Fruit fly (Drosophila melanogaster) whole organism, embryonic: Measurements from ENCODE around the gene et.

Experiments
- Adf1 ChIP-seq: fragments of 200-800 bp; sonication (Bioruptor generic); IDR thresholded peaks from 2 replicates; pipeline ENCODE4 v1.3.6; 2022; ENCODE audit warnings: missing biosample characterization, missing genetic modification characterization
- BtbVII ChIP-seq: fragments of 200-800 bp; sonication (Bioruptor generic); optimal IDR thresholded peaks from 3 replicates; lab custom pipeline; 2017; ENCODE audit warnings: missing biosample characterization, mild to moderate bottlenecking, missing genetic modification characterization
- CG10366 ChIP-seq: fragments of 200-800 bp; sonication (Bioruptor generic); IDR thresholded peaks from 2 replicates; pipeline ENCODE4 v1.3.6; 2022; ENCODE audit warnings: missing biosample characterization, missing genetic modification characterization
- CG10431 ChIP-seq: fragments of 200-800 bp; sonication (Bioruptor generic); optimal IDR thresholded peaks from 3 replicates; lab custom pipeline; 2018; ENCODE audit warnings: missing biosample characterization, mild to moderate bottlenecking, missing genetic modification characterization
- CG10959 ChIP-seq: fragments of 200-800 bp; sonication (Bioruptor generic); IDR thresholded peaks from 2 replicates; pipeline ENCODE4 v1.3.6; 2022; ENCODE audit warnings: missing biosample characterization, missing genetic modification characterization
- CG11085 ChIP-seq: fragments of 200-800 bp; sonication (Bioruptor generic); IDR thresholded peaks from 2 replicates; pipeline ENCODE4 v1.3.6; 2022; ENCODE audit warnings: missing biosample characterization, missing genetic modification characterization
- CG11247 ChIP-seq: fragments of 200-800 bp; sonication (Bioruptor generic); IDR thresholded peaks from 2 replicates; pipeline ENCODE4 v1.3.6; 2022; ENCODE audit warnings: missing biosample characterization, missing genetic modification characterization
- CG11456 ChIP-seq: fragments of 200-800 bp; sonication (Bioruptor generic); IDR thresholded peaks from 3 replicates; pipeline ENCODE4 v1.3.6; 2022; ENCODE audit warnings: missing biosample characterization, missing genetic modification characterization
- CG11504 ChIP-seq: fragments of 200-800 bp; sonication (Bioruptor generic); optimal IDR thresholded peaks from 3 replicates; lab custom pipeline; 2019; ENCODE audit warnings: missing biosample characterization, mild to moderate bottlenecking, missing genetic modification characterization, moderate library complexity
- CG12155 ChIP-seq: fragments of 200-800 bp; sonication (Bioruptor generic); optimal IDR thresholded peaks from 3 replicates; lab custom pipeline; 2016; ENCODE audit warnings: missing biosample characterization, missing genetic modification characterization
- CG12219 ChIP-seq: fragments of 200-800 bp; sonication (Bioruptor generic); optimal IDR thresholded peaks from 3 replicates; lab custom pipeline; 2018; ENCODE audit warnings: missing biosample characterization, mild to moderate bottlenecking, missing genetic modification characterization
- CG12942 ChIP-seq: fragments of 200-800 bp; sonication (Bioruptor generic); optimal IDR thresholded peaks from 3 replicates; lab custom pipeline; 2016; ENCODE audit warnings: missing biosample characterization, missing genetic modification characterization
- CG13775 ChIP-seq: fragments of 200-800 bp; sonication (Bioruptor generic); optimal IDR thresholded peaks from 3 replicates; lab custom pipeline; 2017; ENCODE audit warnings: missing biosample characterization, mild to moderate bottlenecking, missing genetic modification characterization
- CG15073 ChIP-seq: fragments of 200-800 bp; sonication (Bioruptor generic); optimal IDR thresholded peaks from 2 replicates; lab custom pipeline; 2016; ENCODE audit warnings: missing biosample characterization, missing genetic modification characterization
- CG1647 ChIP-seq: fragments of 200-800 bp; sonication (Bioruptor generic); optimal IDR thresholded peaks from 3 replicates; lab custom pipeline; 2016; ENCODE audit warnings: missing biosample characterization, missing genetic modification characterization
- CG2712 ChIP-seq: fragments of 200-800 bp; optimal IDR thresholded peaks from 3 replicates; lab custom pipeline; 2019; ENCODE audit warnings: missing biosample characterization, mild to moderate bottlenecking, missing genetic modification characterization, moderate library complexity
- CG30431 ChIP-seq: fragments of 200-800 bp; sonication (Bioruptor generic); optimal IDR thresholded peaks from 2 replicates; lab custom pipeline; 2017; ENCODE audit warnings: missing biosample characterization, missing genetic modification characterization
- CG32772 ChIP-seq: fragments of 200-800 bp; sonication (Bioruptor generic); IDR thresholded peaks from 2 replicates; pipeline ENCODE4 v1.3.6; 2022; ENCODE audit warnings: missing biosample characterization, missing genetic modification characterization
- CG3281 ChIP-seq: fragments of 200-800 bp; sonication (Bioruptor generic); optimal IDR thresholded peaks from 3 replicates; lab custom pipeline; 2017; ENCODE audit warnings: missing biosample characterization, mild to moderate bottlenecking, missing genetic modification characterization
- CG33557 ChIP-seq: fragments of 200-800 bp; sonication (Bioruptor generic); optimal IDR thresholded peaks from 2 replicates; lab custom pipeline; 2019; ENCODE audit warnings: missing biosample characterization, mild to moderate bottlenecking, missing genetic modification characterization, moderate library complexity
- CG3995 ChIP-seq: fragments of 200-800 bp; sonication (Bioruptor generic); optimal IDR thresholded peaks from 3 replicates; lab custom pipeline; 2016; ENCODE audit warnings: missing biosample characterization, missing genetic modification characterization
- CG4404 ChIP-seq: fragments of 200-800 bp; sonication (Bioruptor generic); IDR thresholded peaks from 2 replicates; pipeline ENCODE4 v1.3.6; 2022; ENCODE audit warnings: missing biosample characterization, missing genetic modification characterization
- CG5180 ChIP-seq: fragments of 200-800 bp; sonication (Bioruptor generic); optimal IDR thresholded peaks from 3 replicates; lab custom pipeline; 2017; ENCODE audit warnings: missing biosample characterization, missing genetic modification characterization, mild to moderate bottlenecking, moderate library complexity, missing genetic modification reagents
- CG6175 ChIP-seq: fragments of 200-800 bp; sonication (Bioruptor generic); IDR thresholded peaks from 3 replicates; pipeline ENCODE4 v1.3.6; 2022; ENCODE audit warnings: missing biosample characterization, missing genetic modification characterization
- Doc3 ChIP-seq: fragments of 200-800 bp; sonication (Bioruptor generic); IDR thresholded peaks from 3 replicates; pipeline ENCODE4 v1.3.6; 2022; ENCODE audit warnings: missing biosample characterization, missing genetic modification characterization; ENCODE audit not compliant: partially characterized antibody
- E2f2 ChIP-seq: fragments of 200-800 bp; sonication (Bioruptor generic); IDR thresholded peaks from 2 replicates; pipeline ENCODE4 v1.3.6; 2022; ENCODE audit warnings: missing biosample characterization, missing genetic modification characterization
- GATAe ChIP-seq: fragments of 200-800 bp; sonication (Bioruptor generic); conservative IDR thresholded peaks from 2 replicates; pipeline ENCODE4 v1.3.6; 2022; ENCODE audit warnings: missing biosample characterization, missing genetic modification characterization
- Gsc ChIP-seq: fragments of 200-800 bp; sonication (Bioruptor generic); IDR thresholded peaks from 2 replicates; pipeline ENCODE4 v1.3.6; 2022; ENCODE audit warnings: missing biosample characterization, missing genetic modification characterization
- Gug ChIP-seq: fragments of 200-800 bp; sonication (Bioruptor generic); IDR thresholded peaks from 4 replicates; pipeline ENCODE4 v1.3.6; 2022; ENCODE audit warnings: missing biosample characterization, missing genetic modification characterization
- H15 ChIP-seq: fragments of 200-800 bp; sonication (Bioruptor generic); IDR thresholded peaks from 3 replicates; pipeline ENCODE4 v1.3.6; 2022; ENCODE audit warnings: missing biosample characterization, missing genetic modification characterization
- HLHmδ ChIP-seq: fragments of 200-800 bp; sonication (Bioruptor generic); optimal IDR thresholded peaks from 2 replicates; lab custom pipeline; 2018; ENCODE audit warnings: missing biosample characterization, mild to moderate bottlenecking, missing genetic modification characterization, moderate library complexity
- HmgD ChIP-seq: fragments of 200-800 bp; sonication (Bioruptor generic); optimal IDR thresholded peaks from 3 replicates; lab custom pipeline; 2016; ENCODE audit warnings: missing biosample characterization, missing genetic modification characterization
- Hsf ChIP-seq: fragments of 200-800 bp; sonication (Bioruptor generic); optimal IDR thresholded peaks from 3 replicates; lab custom pipeline; 2016; ENCODE audit warnings: missing biosample characterization, missing genetic modification characterization
- Meics ChIP-seq: fragments of 200-800 bp; sonication (Bioruptor generic); optimal IDR thresholded peaks from 2 replicates; lab custom pipeline; 2017; ENCODE audit warnings: missing biosample characterization, mild to moderate bottlenecking, missing genetic modification characterization
- Mrtf ChIP-seq: fragments of 200-800 bp; sonication (Bioruptor generic); IDR thresholded peaks from 3 replicates; pipeline ENCODE4 v1.3.6; 2022; ENCODE audit warnings: missing biosample characterization, missing genetic modification characterization
- Nf-YC ChIP-seq: fragments of 200-800 bp; optimal IDR thresholded peaks from 3 replicates; lab custom pipeline; 2019; ENCODE audit warnings: missing biosample characterization, mild to moderate bottlenecking, missing genetic modification characterization, moderate library complexity
- Rfx ChIP-seq: fragments of 200-800 bp; sonication (Bioruptor generic); IDR thresholded peaks from 2 replicates; pipeline ENCODE4 v1.3.6; 2022; ENCODE audit warnings: missing biosample characterization, missing genetic modification characterization
- Scr ChIP-seq: fragments of 200-800 bp; sonication (Bioruptor generic); IDR thresholded peaks from 2 replicates; pipeline ENCODE4 v1.3.6; 2022; ENCODE audit warnings: missing biosample characterization, missing genetic modification characterization; ENCODE audit not compliant: partially characterized antibody
- ap ChIP-seq: fragments of 200-800 bp; sonication (Bioruptor generic); IDR thresholded peaks from 2 replicates; pipeline ENCODE4 v1.3.6; 2022; ENCODE audit warnings: missing biosample characterization, missing genetic modification characterization
- croc ChIP-seq: fragments of 200-800 bp; sonication (Bioruptor generic); conservative IDR thresholded peaks from 3 replicates; pipeline ENCODE4 v1.3.6; 2022; ENCODE audit warnings: missing biosample characterization, missing genetic modification characterization
- dpn ChIP-seq, 2 experiments: fragments of 200-800 bp; sonication (Bioruptor generic); optimal IDR thresholded peaks; 3 replicates each; lab custom pipeline; 2016; ENCODE audit warnings: missing biosample characterization in 2 of 2, missing genetic modification characterization in 2 of 2
- ftz-f1 ChIP-seq: fragments of 200-800 bp; sonication (Bioruptor generic); optimal IDR thresholded peaks from 2 replicates; lab custom pipeline; 2016; ENCODE audit warnings: missing biosample characterization, missing genetic modification characterization
- gcm2 ChIP-seq: fragments of 200-800 bp; sonication (Bioruptor generic); optimal IDR thresholded peaks from 2 replicates; lab custom pipeline; 2016; ENCODE audit warnings: missing biosample characterization, missing genetic modification characterization
- grau ChIP-seq: fragments of 200-800 bp; optimal IDR thresholded peaks from 3 replicates; lab custom pipeline; 2019; ENCODE audit warnings: missing biosample characterization, mild to moderate bottlenecking, missing genetic modification characterization, moderate library complexity
- ind ChIP-seq: fragments of 200-800 bp; sonication (Bioruptor generic); optimal IDR thresholded peaks from 3 replicates; lab custom pipeline; 2016; ENCODE audit warnings: missing biosample characterization, missing genetic modification characterization
- lilli ChIP-seq: fragments of 200-800 bp; sonication (Bioruptor generic); optimal IDR thresholded peaks from 3 replicates; lab custom pipeline; 2016; ENCODE audit warnings: missing biosample characterization, missing genetic modification characterization
- nerfin-2 ChIP-seq: fragments of 200-800 bp; sonication (Bioruptor generic); IDR thresholded peaks from 2 replicates; pipeline ENCODE4 v1.3.6; 2022; ENCODE audit warnings: missing biosample characterization, missing genetic modification characterization; ENCODE audit not compliant: partially characterized antibody
- prd ChIP-seq, 3 experiments: fragments of >200 bp in 2 of 3; fragments of 200-800 bp in 1 of 3; sonication (Bioruptor generic) in 1 of 3; optimal IDR thresholded peaks in 2 of 3; IDR thresholded peaks in 1 of 3; 2 replicates in 2 of 3; 3 replicates in 1 of 3; pipeline versions ENCODE4 v1.3.6 to Lab custom; 2017 to 2022; ENCODE audit warnings: missing biosample characterization in 1 of 3, missing genetic modification characterization in 1 of 3
- slou ChIP-seq: fragments of 200-800 bp; sonication (Bioruptor generic); optimal IDR thresholded peaks from 3 replicates; lab custom pipeline; 2016; ENCODE audit warnings: missing biosample characterization, missing genetic modification characterization
- stwl ChIP-seq: fragments of 200-800 bp; sonication (Bioruptor generic); optimal IDR thresholded peaks from 3 replicates; lab custom pipeline; 2018; ENCODE audit warnings: missing biosample characterization, mild to moderate bottlenecking, missing genetic modification characterization, moderate library complexity
- ttk ChIP-seq: fragments of 200-800 bp; sonication (Bioruptor generic); IDR thresholded peaks from 2 replicates; pipeline ENCODE4 v2.1.2; 2022; ENCODE audit warnings: missing biosample characterization, missing genetic modification characterization

The et gene

dm6 chrX:19666991-19667409, 8.7 kb downstream of the et start, which contains the start of gene Zw (continued):
- TF ChIP-seq CG11085 (GFP tag; lab: Robert Waterston, UW) (peak; percentile 60), slou (no peak), CG1647 (GFP tag; lab: Kevin White, UChicago) (peak; percentile 11), prd (optimal IDR thresholded peaks at IDR 0.05; lab: Kevin White, UChicago) (no peak), prd (GFP tag; IDR thresholded peaks at IDR 0.05; lab: Robert Waterston, UW) (peak; percentile 82), ftz-f1 (GFP tag; lab: Kevin White, UChicago) (no peak), Scr (GFP tag; lab: Robert Waterston, UW) (peak; percentile 8; the same call in 1 of the 2 replicates), croc (peak; percentile 28; the same call in 1 of the 3 replicates), ap (GFP tag; lab: Robert Waterston, UW) (no peak), CG11247 (GFP tag; lab: Robert Waterston, UW) (peak; percentile 52), Hsf (GFP tag; lab: Kevin White, UChicago) (peak; percentile 23), nerfin-2 (GFP tag; lab: Robert Waterston, UW) (no peak), CG32772 (GFP tag; lab: Robert Waterston, UW) (peak; percentile 59), lilli (GFP tag; lab: Kevin White, UChicago) (peak; percentile 63), CG12219 (GFP tag; lab: Kevin White, UChicago) (peak; percentile 28), CG6175 (GFP tag; lab: Robert Waterston, UW) (peak; percentile 89), HLHmδ (peak; percentile 54), GATAe (peak; percentile 13; the same call in 1 of the 2 replicates), ttk (GFP tag; lab: Robert Waterston, UW) (peak; percentile 45; the same call in 1 of the 2 replicates), Rfx (GFP tag; lab: Robert Waterston, UW) (peak; percentile 87), Adf1 (GFP tag; lab: Robert Waterston, UW) (peak; percentile 83), Gug (peak; percentile 93), dpn (GFP tag; optimal IDR thresholded peaks at IDR 0.05; lab: Kevin White, UChicago) (peak; percentile 53 to 55), CG11456 (peak; percentile 81), CG12155 (GFP tag; lab: Kevin White, UChicago) (peak; percentile 19), CG10431 (GFP tag; lab: Kevin White, UChicago) (no peak), CG10366 (GFP tag; lab: Robert Waterston, UW) (peak; percentile 52), CG3281 (GFP tag; lab: Kevin White, UChicago) (peak; percentile 14), Mrtf (peak; percentile 64; the same call in 2 of the 3 replicates), CG15073 (GFP tag; lab: Kevin White, UChicago) (no peak), grau (tag; lab: Kevin White, UChicago) (peak; percentile 45), gcm2 (no peak), CG33557 (peak; percentile 29), H15 (peak; percentile 53; the same call in 1 of the 3 replicates), CG4404 (GFP tag; lab: Robert Waterston, UW) (peak; percentile 50), E2f2 (peak; percentile 35; the same call in 1 of the 2 replicates), CG12942 (no peak), CG30431 (GFP tag; lab: Kevin White, UChicago) (peak; percentile 47), Doc3 (no peak), CG11504 (tag; lab: Kevin White, UChicago) (peak; percentile 35), ind (GFP tag; lab: Kevin White, UChicago) (peak; percentile 64), BtbVII (GFP tag; lab: Kevin White, UChicago) (peak; percentile 26), CG10959 (GFP tag; lab: Robert Waterston, UW) (0 out of 2 replicates have a peak, but pooled peaks have one; percentile 36), HmgD (GFP tag; lab: Kevin White, UChicago) (no peak), Meics (GFP tag; lab: Kevin White, UChicago) (peak; percentile 25), stwl (tag; lab: Kevin White, UChicago) (no peak), CG3995 (no peak), Nf-YC (peak; percentile 1), CG13775 (GFP tag; lab: Kevin White, UChicago) (no peak), Gsc (GFP tag; lab: Robert Waterston, UW) (0 out of 2 replicates have a peak, but pooled peaks have one; percentile 16), CG5180 (GFP tag; lab: Kevin White, UChicago) (peak; percentile 23), CG2712 (tag; lab: Kevin White, UChicago) (peak; percentile 52)
